Worm (Caenorhabditis elegans) whole organism, L1 larva: ENCODE results near the gene dhps-1.
A peak's percentile ranks its signal among the peaks of the same experiment; 100 is the strongest.

Source experiments
- alr-1 ChIP-seq: fragments of 200-800 bp; sonication (Bioruptor generic); optimal IDR thresholded peaks from 2 replicates; lab custom pipeline; 2018; ENCODE audit warnings: borderline replicate concordance, mild to moderate bottlenecking, missing genetic modification characterization, missing compliant biosample characterization
- aly-2 ChIP-seq: fragments of 150-350 bp; optimal IDR thresholded peaks from 2 replicates; lab custom pipeline; 2014; ENCODE audit warnings: missing biosample characterization, missing genetic modification characterization
- ama-1 ChIP-seq: fragments of 150-350 bp; optimal IDR thresholded peaks from 2 replicates; lab custom pipeline; 2014
- ces-1 ChIP-seq: fragments of 150-350 bp; optimal IDR thresholded peaks from 2 replicates; lab custom pipeline; 2014; ENCODE audit warnings: missing biosample characterization, missing genetic modification reagents, missing genetic modification characterization
- lsy-2 ChIP-seq, 2 experiments: fragments of 150-350 bp; optimal IDR thresholded peaks; 2 replicates each; lab custom pipeline; 2014; ENCODE audit warnings: missing biosample characterization in 2 of 2, missing genetic modification characterization in 2 of 2
- mab-9 ChIP-seq: fragments of 200-800 bp; sonication (Bioruptor generic); IDR thresholded peaks from 2 replicates; pipeline ENCODE4 v1.3.6; 2022; ENCODE audit warnings: missing genetic modification reagents, missing genetic modification characterization, missing compliant biosample characterization
- mep-1 ChIP-seq: fragments of 150-350 bp; optimal IDR thresholded peaks from 2 replicates; lab custom pipeline; 2014; ENCODE audit warnings: missing biosample characterization, missing genetic modification characterization
- nhr-11 ChIP-seq: fragments of 150-350 bp; optimal IDR thresholded peaks from 2 replicates; lab custom pipeline; 2014; ENCODE audit warnings: missing biosample characterization, missing genetic modification characterization
- nhr-12 ChIP-seq: sonication (generic microtip); optimal IDR thresholded peaks from 2 replicates; lab custom pipeline; 2017; ENCODE audit warnings: missing biosample characterization, missing genetic modification characterization
- nhr-28 ChIP-seq: fragments of 150-350 bp; optimal IDR thresholded peaks from 2 replicates; lab custom pipeline; 2014; ENCODE audit warnings: missing biosample characterization, missing genetic modification characterization
- nhr-47 ChIP-seq: sonication (generic microtip); optimal IDR thresholded peaks from 2 replicates; lab custom pipeline; 2016; ENCODE audit warnings: mild to moderate bottlenecking, missing genetic modification characterization, moderate library complexity, missing compliant biosample characterization
- nhr-76 ChIP-seq: sonication (generic microtip); optimal IDR thresholded peaks from 2 replicates; lab custom pipeline; 2017; ENCODE audit warnings: missing biosample characterization, missing genetic modification characterization

DNA sequence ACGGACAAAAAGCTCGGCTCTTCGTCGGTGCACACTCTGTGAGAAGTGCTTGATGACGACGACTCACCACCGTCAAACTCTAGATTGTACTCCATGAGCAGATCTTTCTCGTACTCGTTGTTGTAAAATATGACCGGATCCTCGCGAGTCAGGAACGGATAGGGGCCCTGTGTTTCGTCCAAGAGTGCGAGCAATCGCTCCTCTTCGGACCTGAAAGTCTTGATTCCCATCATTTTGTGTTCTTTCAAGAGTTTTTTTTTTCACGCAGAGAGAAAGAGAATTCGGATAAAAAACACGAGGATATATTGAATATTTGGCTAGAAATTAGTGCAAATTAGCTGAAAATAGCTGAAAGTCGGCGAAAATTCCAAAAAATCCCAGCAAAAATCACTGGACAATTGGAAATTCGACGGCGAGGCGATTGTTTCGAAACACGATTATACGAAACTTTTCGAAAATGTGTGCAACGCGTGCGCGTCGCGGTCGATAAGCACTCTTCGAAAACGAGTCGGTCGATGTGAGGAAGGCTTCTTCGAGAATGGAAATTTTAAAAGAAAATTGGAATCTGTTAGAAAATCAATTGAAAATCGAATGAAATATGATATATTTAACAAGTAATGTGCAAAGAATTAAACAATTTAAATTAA, 13.2 kb upstream of the dhps-1 start, which contains the start of the genes ash-2 and Y17G7B.20:
- TF ChIP-seq nhr-11 (tag; lab: Kevin White, UChicago) = no peak
- TF ChIP-seq ces-1 (GFP tag; lab: Kevin White, UChicago) = no peak
- no peak for TF ChIP-seq lsy-2 (tag; optimal IDR thresholded peaks at IDR 0.05; lab: Kevin White, UChicago)
- no peak for TF ChIP-seq nhr-12 (tag; lab: Kevin White, UChicago)
- no peak for TF ChIP-seq nhr-28 (tag; lab: Kevin White, UChicago)
- TF ChIP-seq aly-2 = no peak
- no peak for TF ChIP-seq mab-9 (GFP tag; lab: Robert Waterston, UW)
- TF ChIP-seq alr-1 (tag; lab: Kevin White, UChicago) = no peak
- TF ChIP-seq mep-1 (tag; lab: Kevin White, UChicago) = peak; percentile 25
- no peak for TF ChIP-seq nhr-76
- TF ChIP-seq nhr-47 (tag; lab: Kevin White, UChicago) = no peak
- TF ChIP-seq ama-1 = no peak
